Fruit fly (Drosophila melanogaster): ENCODE data around the gene U4-U6-60K.

Gene U4-U6-60K

DNA sequence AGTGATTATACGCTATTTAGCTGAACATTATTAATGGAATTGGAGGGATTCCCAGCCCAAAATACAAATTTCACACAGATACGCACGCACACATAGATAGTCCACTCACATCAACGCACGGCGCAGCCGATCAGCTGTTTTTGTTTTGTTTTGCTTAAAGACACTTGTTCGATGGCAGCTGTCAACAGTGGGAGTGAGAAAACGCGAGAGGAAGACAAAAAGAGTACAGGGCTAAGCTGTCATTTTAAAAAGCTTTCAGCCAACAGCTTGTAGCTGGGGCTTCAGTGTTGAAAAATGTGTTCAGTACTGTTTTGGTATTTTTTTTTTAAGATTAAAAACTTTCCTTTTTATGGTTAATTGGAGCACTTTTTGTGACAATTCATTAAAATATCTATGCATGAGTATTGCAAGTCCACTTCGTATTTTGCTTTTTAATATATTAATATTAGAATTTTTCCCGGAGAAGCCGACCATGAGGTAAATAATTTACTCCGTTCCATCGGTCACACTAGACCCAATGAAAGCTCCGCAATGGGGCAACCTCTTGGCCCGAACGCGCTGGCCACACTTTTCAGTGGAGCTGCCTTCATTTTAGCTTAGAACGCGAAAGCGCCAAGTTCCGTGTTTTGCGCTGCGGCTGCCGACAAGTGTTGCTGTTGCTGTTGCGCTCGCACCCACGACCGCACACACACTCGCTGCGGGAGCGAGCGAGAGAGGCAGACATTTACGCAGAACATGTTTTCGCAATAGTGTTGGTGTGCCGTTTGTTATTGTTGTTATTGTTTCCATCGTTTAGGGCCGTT is 19.4 kb upstream of the U4-U6-60K start (continued):
- TF ChIP-seq sens (GFP tag) (peak; percentile 75), Hr39 (optimal IDR thresholded peaks at IDR 0.05) (no peak), Fer1 (GFP tag; optimal IDR thresholded peaks at IDR 0.05) (peak; percentile 56), nmo (GFP tag; optimal IDR thresholded peaks at IDR 0.05) (peak; percentile 64), Scr (GFP tag; IDR thresholded peaks at IDR 0.05; ENCODE audit: partially characterized antibody) (peak; percentile 30; the same call in 1 of the 2 replicates), chm (GFP tag; IDR thresholded peaks at IDR 0.05) (peak; percentile 68; the same call in 1 of the 2 replicates), Trl (optimal IDR thresholded peaks at IDR 0.05) (peak in 1 of 2 experiments; percentile 64), Trl (GFP tag; optimal IDR thresholded peaks at IDR 0.05) (peak; percentile 31), CG10267 (tag; optimal IDR thresholded peaks at IDR 0.05) (peak; percentile 75), CG17802 (tag; optimal IDR thresholded peaks at IDR 0.05) (no peak), Hand (GFP tag; optimal IDR thresholded peaks at IDR 0.05) (peak; percentile 38), Awh (GFP tag; IDR thresholded peaks at IDR 0.05) (0 out of 2 replicates have a peak, but pooled peaks have one; percentile 35), vvl (GFP tag; IDR thresholded peaks at IDR 0.05) (peak; percentile 74), CG9215 (GFP tag; IDR thresholded peaks at IDR 0.05) (0 out of 2 replicates have a peak, but pooled peaks have one; percentile 41), Atf3 (GFP tag; optimal IDR thresholded peaks at IDR 0.05) (peak; percentile 16), Hsf (GFP tag; optimal IDR thresholded peaks at IDR 0.05) (peak; percentile 58), CG9609 (GFP tag; optimal IDR thresholded peaks at IDR 0.05) (peak; percentile 15), inv (GFP tag; IDR thresholded peaks at IDR 0.05; ENCODE audit: partially characterized antibody) (peak; percentile 40; the same call in 1 of the 2 replicates), CG10209 (GFP tag; optimal IDR thresholded peaks at IDR 0.05) (peak; percentile 1), CG1792 (GFP tag; optimal IDR thresholded peaks at IDR 0.05) (no peak), Bteb2 (GFP tag; optimal IDR thresholded peaks at IDR 0.05) (peak; percentile 2), exex (tag; optimal IDR thresholded peaks at IDR 0.05) (peak; percentile 76), MTF-1 (GFP tag; optimal IDR thresholded peaks at IDR 0.05; ENCODE audit: borderline replicate concordance) (peak; percentile 49), CG32767 (GFP tag; IDR thresholded peaks at IDR 0.05) (peak; percentile 14; the same call in 1 of the 2 replicates), Taf1 (GFP tag; IDR thresholded peaks at IDR 0.05) (no peak), CG6175 (GFP tag; IDR thresholded peaks at IDR 0.05) (peak; percentile 26; the same call in 1 of the 3 replicates), CG11456 (GFP tag; IDR thresholded peaks at IDR 0.05) (no peak), z (GFP tag; IDR thresholded peaks at IDR 0.05) (no peak), CG4424 (GFP tag; optimal IDR thresholded peaks at IDR 0.05) (peak; percentile 66), kni (GFP tag; optimal IDR thresholded peaks at IDR 0.05) (no peak), CG15514 (GFP tag; optimal IDR thresholded peaks at IDR 0.05) (peak; percentile 73), CG18262 (tag; optimal IDR thresholded peaks at IDR 0.05) (peak; percentile 31), Dip2 (GFP tag; IDR thresholded peaks at IDR 0.05) (no peak), CG8765 (GFP tag; IDR thresholded peaks at IDR 0.05) (0 out of 2 replicates have a peak, but pooled peaks have one; percentile 40), CHES-1-like (GFP tag; optimal IDR thresholded peaks at IDR 0.05) (peak; percentile 38), dysf (GFP tag; IDR thresholded peaks at IDR 0.05) (peak; percentile 44; the same call in 2 of the 3 replicates), CG17385 (GFP tag; optimal IDR thresholded peaks at IDR 0.05) (peak; percentile 23), sisA (GFP tag; IDR thresholded peaks at IDR 0.05) (peak; percentile 30; the same call in 1 of the 2 replicates), E2f1 (GFP tag; IDR thresholded peaks at IDR 0.05) (peak; percentile 40; the same call in 1 of the 2 replicates), CG31365 (tag; optimal IDR thresholded peaks at IDR 0.05) (no peak), maf-S (GFP tag; optimal IDR thresholded peaks at IDR 0.05) (no peak), HLH3B (GFP tag; IDR thresholded peaks at IDR 0.05) (no peak), E2f2 (GFP tag; IDR thresholded peaks at IDR 0.05) (peak; percentile 43), Side (GFP tag; optimal IDR thresholded peaks at IDR 0.05) (no peak), Dek (tag; optimal IDR thresholded peaks at IDR 0.05) (peak; percentile 22), her (GFP tag; optimal IDR thresholded peaks at IDR 0.05) (peak; percentile 28), Ada2b (GFP tag; IDR thresholded peaks at IDR 0.05) (peak; percentile 21; the same call in 1 of the 2 replicates), D (optimal IDR thresholded peaks at IDR 0.05) (no peak), D (GFP tag; optimal IDR thresholded peaks at IDR 0.05) (no peak), wdn (GFP tag; IDR thresholded peaks at IDR 0.05) (0 out of 2 replicates have a peak, but pooled peaks have one; percentile 21)
